Worm (Caenorhabditis elegans) whole organism, mixed stage, embryonic: Measurements from ENCODE around the gene ZK488.5.

Experiments used
- M03D4.4 ChIP-seq: sonication (generic microtip); optimal IDR thresholded peaks from 2 replicates; lab custom pipeline; 2017; ENCODE audit warnings: mild to moderate bottlenecking, missing genetic modification characterization, missing compliant biosample characterization
- bed-3 ChIP-seq: fragments of 200-800 bp; sonication (Bioruptor generic); optimal IDR thresholded peaks from 3 replicates; lab custom pipeline; 2018; ENCODE audit warnings: mild to moderate bottlenecking, missing genetic modification characterization, moderate library complexity, missing compliant biosample characterization
- blmp-1 ChIP-seq: fragments of 150-350 bp; optimal IDR thresholded peaks from 2 replicates; lab custom pipeline; 2014; ENCODE audit warnings: missing biosample characterization, missing genetic modification characterization
- ceh-39 ChIP-seq: fragments of 150-350 bp; optimal IDR thresholded peaks from 2 replicates; lab custom pipeline; 2014; ENCODE audit warnings: missing biosample characterization, missing genetic modification characterization
- ceh-43 ChIP-seq: fragments of 200-800 bp; sonication (Bioruptor generic); optimal IDR thresholded peaks from 2 replicates; lab custom pipeline; 2018; ENCODE audit warnings: mild to moderate bottlenecking, missing genetic modification characterization, moderate library complexity, missing compliant biosample characterization
- ceh-83 ChIP-seq: fragments of 200-800 bp; sonication (Bioruptor generic); optimal IDR thresholded peaks from 2 replicates; lab custom pipeline; 2018; ENCODE audit warnings: mild to moderate bottlenecking, missing genetic modification characterization, missing compliant biosample characterization
- ces-1 ChIP-seq: fragments of 150-350 bp; optimal IDR thresholded peaks from 2 replicates; lab custom pipeline; 2014; ENCODE audit warnings: missing biosample characterization, missing genetic modification reagents, missing genetic modification characterization
- cnd-1 ChIP-seq: fragments of 200-800 bp; sonication (Bioruptor generic); optimal IDR thresholded peaks from 2 replicates; lab custom pipeline; 2018; ENCODE audit warnings: mild to moderate bottlenecking, missing genetic modification characterization, missing compliant biosample characterization
- elt-1 ChIP-seq: sonication (generic microtip); optimal IDR thresholded peaks from 2 replicates; lab custom pipeline; 2017; ENCODE audit warnings: missing genetic modification characterization, mild to moderate bottlenecking, missing compliant biosample characterization, antibody characterized with exemption, moderate library complexity, borderline replicate concordance; ENCODE audit not compliant: insufficient read depth
- elt-3 ChIP-seq: fragments of 150-350 bp; optimal IDR thresholded peaks from 2 replicates; lab custom pipeline; 2014; ENCODE audit warnings: missing biosample characterization, missing genetic modification characterization
- flh-1 ChIP-seq: fragments of 200-800 bp; sonication (Bioruptor generic); optimal IDR thresholded peaks from 2 replicates; lab custom pipeline; 2018; ENCODE audit warnings: mild to moderate bottlenecking, missing genetic modification characterization, moderate library complexity, missing compliant biosample characterization
- ham-2 ChIP-seq: fragments of 200-800 bp; sonication (Bioruptor generic); optimal IDR thresholded peaks from 2 replicates; lab custom pipeline; 2018; ENCODE audit warnings: mild to moderate bottlenecking, missing genetic modification characterization, missing compliant biosample characterization
- hlh-1 ChIP-seq: fragments of 150-350 bp; optimal IDR thresholded peaks from 2 replicates; lab custom pipeline; 2014; ENCODE audit warnings: missing biosample characterization, missing genetic modification reagents, missing genetic modification characterization
- lin-13 ChIP-seq: fragments of 150-350 bp; optimal IDR thresholded peaks from 2 replicates; lab custom pipeline; 2014; ENCODE audit warnings: missing biosample characterization, missing genetic modification characterization
- lin-32 ChIP-seq: fragments of 200-800 bp; sonication (Bioruptor generic); optimal IDR thresholded peaks from 2 replicates; lab custom pipeline; 2018; ENCODE audit warnings: mild to moderate bottlenecking, missing genetic modification characterization, missing compliant biosample characterization
- mab-5 ChIP-seq: fragments of 150-350 bp; optimal IDR thresholded peaks from 2 replicates; lab custom pipeline; 2014; ENCODE audit warnings: missing biosample characterization, missing genetic modification characterization
- mep-1 ChIP-seq: fragments of 150-350 bp; optimal IDR thresholded peaks from 2 replicates; lab custom pipeline; 2017; ENCODE audit warnings: missing biosample characterization, missing genetic modification reagents, missing genetic modification characterization, inconsistent platforms
- mls-2 ChIP-seq: sonication (generic microtip); optimal IDR thresholded peaks from 2 replicates; lab custom pipeline; 2016; ENCODE audit warnings: mild to moderate bottlenecking, missing genetic modification characterization, moderate library complexity, missing compliant biosample characterization
- nhr-12 ChIP-seq: fragments of 150-350 bp; optimal IDR thresholded peaks from 2 replicates; lab custom pipeline; 2014; ENCODE audit warnings: missing biosample characterization, missing genetic modification characterization
- nhr-237 ChIP-seq: fragments of 150-350 bp; optimal IDR thresholded peaks from 2 replicates; lab custom pipeline; 2014; ENCODE audit warnings: missing biosample characterization, missing genetic modification characterization
- nhr-28 ChIP-seq: fragments of 150-350 bp; optimal IDR thresholded peaks from 2 replicates; lab custom pipeline; 2014; ENCODE audit warnings: missing biosample characterization, missing genetic modification characterization
- nhr-76 ChIP-seq: sonication (generic microtip); optimal IDR thresholded peaks from 2 replicates; lab custom pipeline; 2017; ENCODE audit warnings: missing biosample characterization, missing genetic modification characterization
- pha-4 ChIP-seq: fragments of 150-350 bp; optimal IDR thresholded peaks from 2 replicates; lab custom pipeline; 2018; ENCODE audit warnings: missing biosample characterization, missing genetic modification reagents, missing genetic modification characterization
- sem-2 ChIP-seq: fragments of 200-800 bp; sonication (Bioruptor generic); optimal IDR thresholded peaks from 2 replicates; lab custom pipeline; 2018; ENCODE audit warnings: mild to moderate bottlenecking, missing genetic modification characterization, missing compliant biosample characterization
- snpc-4 ChIP-seq: fragments of 150-350 bp; optimal IDR thresholded peaks from 2 replicates; lab custom pipeline; 2014; ENCODE audit warnings: missing biosample characterization, missing genetic modification characterization
- sptf-1 ChIP-seq: sonication (generic microtip); optimal IDR thresholded peaks from 2 replicates; lab custom pipeline; 2017; ENCODE audit warnings: mild to moderate bottlenecking, missing genetic modification characterization, moderate library complexity, missing compliant biosample characterization
- tbx-8 ChIP-seq: fragments of 200-800 bp; sonication (Bioruptor generic); optimal IDR thresholded peaks from 2 replicates; lab custom pipeline; 2018; ENCODE audit warnings: mild to moderate bottlenecking, missing genetic modification characterization, moderate library complexity, missing compliant biosample characterization
- unc-120 ChIP-seq: sonication (generic microtip); optimal IDR thresholded peaks from 2 replicates; lab custom pipeline; 2017; ENCODE audit warnings: missing genetic modification characterization, missing compliant biosample characterization; ENCODE audit not compliant: poor library complexity, severe bottlenecking
- unc-39 ChIP-seq: fragments of 150-350 bp; optimal IDR thresholded peaks from 2 replicates; lab custom pipeline; 2014; ENCODE audit warnings: missing biosample characterization, missing genetic modification characterization
- unc-62 ChIP-seq: fragments of 150-350 bp; optimal IDR thresholded peaks from 2 replicates; lab custom pipeline; 2014; ENCODE audit warnings: missing biosample characterization, missing genetic modification reagents, missing genetic modification characterization
- zip-8 ChIP-seq: fragments of 150-350 bp; optimal IDR thresholded peaks from 2 replicates; lab custom pipeline; 2014; ENCODE audit warnings: missing biosample characterization, missing genetic modification characterization
- ztf-11 ChIP-seq: fragments of 150-350 bp; optimal IDR thresholded peaks from 2 replicates; lab custom pipeline; 2014; ENCODE audit warnings: missing biosample characterization, missing genetic modification characterization

The ZK488.5 gene

DNA sequence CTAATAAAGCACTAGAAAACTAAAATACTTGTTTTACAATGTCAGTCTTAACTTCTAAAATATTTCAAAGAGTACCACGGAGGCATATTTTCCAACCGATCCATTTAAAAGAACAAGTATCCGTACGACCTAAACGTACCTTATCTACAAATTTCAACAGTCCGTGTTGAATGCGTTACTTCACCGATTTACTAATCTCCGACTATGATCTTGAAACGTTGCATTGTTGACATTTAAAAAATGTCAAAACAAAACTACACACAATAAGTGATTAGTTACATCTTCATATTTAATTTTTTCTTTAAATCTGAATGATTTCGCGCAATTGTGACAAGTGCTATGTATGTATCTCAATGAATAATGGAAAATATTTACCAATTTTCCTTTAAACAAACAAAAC is 4.8 kb downstream of the ZK488.5 start:
- no peak for TF ChIP-seq lin-13 (tag; lab: Kevin White, UChicago)

DNA sequence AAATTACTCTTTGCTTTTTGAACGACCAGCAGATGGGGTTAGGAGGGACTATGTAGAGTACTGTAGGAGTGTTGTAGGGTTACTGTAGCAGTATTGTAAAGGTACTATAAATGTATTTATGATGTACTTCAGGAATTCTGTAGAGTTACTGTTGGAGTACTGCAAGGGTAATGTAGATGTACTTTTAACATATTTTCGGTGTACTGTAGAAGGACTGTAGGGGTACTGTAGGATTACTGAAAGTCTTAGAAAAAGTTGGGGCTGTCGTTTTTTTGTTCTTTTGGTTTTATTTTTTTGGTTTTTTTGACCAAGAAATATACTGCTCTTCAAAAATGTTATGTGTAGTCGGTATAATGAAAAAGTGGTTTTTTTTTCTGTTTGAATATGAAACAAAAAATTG is 5.6 kb downstream of the ZK488.5 start:
- TF ChIP-seq zip-8 (tag; lab: Kevin White, UChicago) (no peak), bed-3 (GFP tag; lab: Kevin White, UChicago) (no peak), nhr-76 (tag; lab: Kevin White, UChicago) (no peak), unc-39 (tag; lab: Kevin White, UChicago) (no peak), cnd-1 (tag; lab: Kevin White, UChicago) (no peak), ceh-83 (GFP tag; lab: Kevin White, UChicago) (no peak), elt-3 (no peak), elt-1 (tag; lab: Kevin White, UChicago) (no peak), unc-120 (tag; lab: Kevin White, UChicago) (no peak), sem-2 (GFP tag; lab: Kevin White, UChicago) (no peak), ces-1 (no peak), nhr-12 (tag; lab: Kevin White, UChicago) (no peak), nhr-28 (tag; lab: Kevin White, UChicago) (no peak), tbx-8 (no peak), ham-2 (GFP tag; lab: Kevin White, UChicago) (no peak), ztf-11 (tag; lab: Kevin White, UChicago) (no peak), unc-62 (GFP tag; lab: Kevin White, UChicago) (no peak), ceh-39 (tag; lab: Kevin White, UChicago) (no peak)

DNA sequence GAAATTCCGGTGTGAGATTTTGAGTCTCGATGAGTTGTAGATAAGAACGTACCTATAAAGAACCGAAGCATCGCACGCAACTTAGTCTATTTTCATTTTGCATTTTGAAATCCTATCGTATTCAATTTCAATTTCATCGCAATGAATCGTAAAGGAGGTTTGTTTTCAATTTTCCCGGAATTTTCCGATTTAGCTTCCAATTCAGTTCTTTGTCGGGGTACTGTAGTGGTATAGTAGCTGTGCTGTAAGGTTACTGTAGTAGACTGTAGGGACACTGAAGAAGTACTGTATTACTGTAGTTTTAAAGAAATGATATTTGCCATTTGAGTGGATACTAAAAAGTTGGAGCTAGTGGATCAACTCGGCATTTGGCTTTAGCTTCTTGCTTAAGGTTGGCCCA is 6.7 kb downstream of the ZK488.5 start:
- TF ChIP-seq ceh-83 (GFP tag; lab: Kevin White, UChicago) (no peak), mls-2 (tag; lab: Kevin White, UChicago) (no peak), tbx-8 (no peak), ceh-39 (tag; lab: Kevin White, UChicago) (no peak), nhr-76 (tag; lab: Kevin White, UChicago) (no peak), unc-62 (GFP tag; lab: Kevin White, UChicago) (no peak), bed-3 (GFP tag; lab: Kevin White, UChicago) (no peak), ham-2 (GFP tag; lab: Kevin White, UChicago) (no peak), sem-2 (GFP tag; lab: Kevin White, UChicago) (no peak), elt-3 (no peak), M03D4.4 (tag; lab: Kevin White, UChicago) (no peak), mab-5 (tag; lab: Kevin White, UChicago) (no peak), unc-39 (tag; lab: Kevin White, UChicago) (no peak), ces-1 (no peak), unc-120 (tag; lab: Kevin White, UChicago) (no peak), flh-1 (GFP tag; lab: Kevin White, UChicago) (no peak), ceh-43 (GFP tag; lab: Kevin White, UChicago) (no peak), nhr-237 (tag; lab: Kevin White, UChicago) (no peak), lin-32 (GFP tag; lab: Kevin White, UChicago) (no peak)

DNA sequence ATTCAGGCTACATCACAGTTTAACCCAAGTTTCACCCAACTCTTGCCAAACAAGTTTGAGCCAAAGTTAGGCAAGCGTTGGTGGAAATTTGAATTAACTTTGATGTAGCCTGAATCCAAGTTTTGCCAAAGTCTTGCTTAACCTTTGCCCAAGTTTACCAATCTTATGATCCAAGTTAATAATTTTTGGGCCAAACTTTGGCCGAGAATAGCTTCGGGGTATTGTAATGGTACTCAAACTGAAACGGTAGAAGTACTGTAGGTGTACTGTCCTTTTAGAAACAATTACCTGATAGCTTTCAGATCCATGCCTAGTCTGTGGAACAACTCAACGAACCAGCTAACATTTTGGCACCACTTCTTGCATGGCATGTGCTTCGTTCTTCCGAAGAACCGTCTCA is 7.2 kb downstream of the ZK488.5 start, which contains the start of gene nhr-251:
TSS of gene nhr-251 (plus strand) at position 301 of the 400 bp plus-strand sequence.
- TF ChIP-seq bed-3 (GFP tag; lab: Kevin White, UChicago) (no peak), mab-5 (tag; lab: Kevin White, UChicago) (no peak), nhr-237 (tag; lab: Kevin White, UChicago) (no peak), mep-1 (tag; lab: Kevin White, UChicago) (no peak), sptf-1 (tag; lab: Kevin White, UChicago) (no peak), pha-4 (tag; lab: Kevin White, UChicago) (no peak), tbx-8 (no peak), snpc-4 (tag; lab: Kevin White, UChicago) (no peak), hlh-1 (no peak), ces-1 (no peak)

DNA sequence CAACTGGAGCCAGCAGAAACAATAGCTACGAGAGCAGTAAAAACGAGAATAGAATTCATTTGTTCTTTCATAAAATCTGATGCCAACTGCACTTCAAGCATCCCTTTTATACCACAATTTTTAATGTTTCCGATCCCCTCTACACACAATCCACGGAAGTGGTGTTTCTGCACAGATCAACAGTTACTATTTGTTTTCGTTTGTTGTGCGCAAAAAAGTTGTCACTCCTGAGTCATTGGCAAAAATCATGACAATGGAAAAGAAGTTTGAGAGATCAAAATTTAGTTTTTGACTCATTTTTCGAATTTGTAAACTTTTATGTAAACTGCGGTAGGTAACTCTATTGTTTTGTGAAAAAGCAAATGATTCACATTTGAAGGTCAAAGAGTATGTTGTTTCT is 11.0 kb downstream of the ZK488.5 start, which contains the start of gene srlf-37:
TSS of gene srlf-37 (minus strand) at position 101 of the 400 bp plus-strand sequence.
- no peak for TF ChIP-seq blmp-1 (tag; lab: Kevin White, UChicago)
- TF ChIP-seq unc-62 (GFP tag; lab: Kevin White, UChicago): no peak
- TF ChIP-seq pha-4 (tag; lab: Kevin White, UChicago): no peak
- TF ChIP-seq sem-2 (GFP tag; lab: Kevin White, UChicago): no peak
- TF ChIP-seq ceh-83 (GFP tag; lab: Kevin White, UChicago): no peak
- no peak for TF ChIP-seq ham-2 (GFP tag; lab: Kevin White, UChicago)
- no peak for TF ChIP-seq bed-3 (GFP tag; lab: Kevin White, UChicago)
- TF ChIP-seq ces-1: no peak
